Worm (Caenorhabditis elegans) whole organism, L4 larva: ENCODE data around the gene T28D6.6.

Experiments used
- D1046.2 ChIP-seq: fragments of 200-800 bp; sonication (Bioruptor generic); IDR thresholded peaks from 2 replicates; pipeline ENCODE4 v1.3.6; 2022; ENCODE audit warnings: missing genetic modification characterization, missing compliant biosample characterization
- F26F4.8 ChIP-seq: fragments of 200-800 bp; sonication (Bioruptor generic); conservative IDR thresholded peaks from 2 replicates; pipeline ENCODE4 v1.3.6; 2022; ENCODE audit warnings: missing genetic modification characterization, missing compliant biosample characterization
- F49E8.2 ChIP-seq: sonication (generic microtip); optimal IDR thresholded peaks from 2 replicates; lab custom pipeline; 2016; ENCODE audit warnings: missing compliant biosample characterization, mild to moderate bottlenecking, missing genetic modification characterization, borderline replicate concordance
- R02D3.7 ChIP-seq: fragments of 150-350 bp; sonication (generic microtip); optimal IDR thresholded peaks from 3 replicates; lab custom pipeline; 2014; ENCODE audit warnings: missing biosample characterization, missing genetic modification characterization
- T20F7.1 ChIP-seq: fragments of 200-800 bp; sonication (Bioruptor generic); optimal IDR thresholded peaks from 2 replicates; lab custom pipeline; 2018; ENCODE audit warnings: mild to moderate bottlenecking, missing genetic modification characterization, missing compliant biosample characterization
- ZK337.2 ChIP-seq: fragments of 200-800 bp; sonication (Bioruptor generic); IDR thresholded peaks from 2 replicates; pipeline ENCODE4 v1.3.6; 2022; ENCODE audit warnings: missing genetic modification reagents, missing genetic modification characterization, missing compliant biosample characterization
- aha-1 ChIP-seq: fragments of 150-350 bp; peaks from one replicate; lab custom pipeline; 2014; ENCODE audit warnings: missing biosample characterization, missing genetic modification characterization
- ama-1 ChIP-seq: fragments of 150-350 bp; optimal IDR thresholded peaks from 2 replicates; lab custom pipeline; 2014; ENCODE audit warnings: inconsistent platforms, mixed read lengths
- ceh-20 ChIP-seq: fragments of 200-800 bp; sonication (Bioruptor generic); IDR thresholded peaks from 2 replicates; pipeline ENCODE4 v1.3.6; 2022; ENCODE audit warnings: missing genetic modification reagents, missing genetic modification characterization, missing compliant biosample characterization
- ceh-28 ChIP-seq: fragments of 150-350 bp; optimal IDR thresholded peaks from 2 replicates; lab custom pipeline; 2014; ENCODE audit warnings: missing biosample characterization, missing genetic modification reagents, missing genetic modification characterization
- daf-16 ChIP-seq, 3 experiments: sonication (generic microtip); optimal IDR thresholded peaks; 2 replicates each; lab custom pipeline; 2016 to 2017; ENCODE audit warnings: missing genetic modification characterization in 3 of 3, missing genetic modification reagents in 3 of 3, mild to moderate bottlenecking in 2 of 3, missing compliant biosample characterization in 2 of 3, missing biosample characterization in 1 of 3, moderate library complexity in 1 of 3
- daf-19 ChIP-seq: fragments of 200-800 bp; sonication (Bioruptor generic); conservative IDR thresholded peaks from 2 replicates; pipeline ENCODE4 v1.3.6; 2022; ENCODE audit warnings: missing genetic modification characterization, missing compliant biosample characterization
- dmd-9 ChIP-seq: fragments of 200-800 bp; sonication (Bioruptor generic); IDR thresholded peaks from 2 replicates; pipeline ENCODE4 v1.3.6; 2022; ENCODE audit warnings: missing genetic modification reagents, missing genetic modification characterization, missing compliant biosample characterization
- dpl-1 ChIP-seq: fragments of 150-350 bp; optimal IDR thresholded peaks from 2 replicates; lab custom pipeline; 2014; ENCODE audit warnings: missing biosample characterization, missing genetic modification reagents, missing genetic modification characterization
- fkh-10 ChIP-seq: fragments of 150-350 bp; optimal IDR thresholded peaks from 2 replicates; lab custom pipeline; 2014; ENCODE audit warnings: missing biosample characterization, missing genetic modification reagents, missing genetic modification characterization
- hif-1 ChIP-seq, 2 experiments: sonication (generic microtip); optimal IDR thresholded peaks; 2 replicates each; lab custom pipeline; 2016 to 2017; ENCODE audit warnings: missing compliant biosample characterization in 2 of 2, missing genetic modification characterization in 2 of 2, missing genetic modification reagents in 2 of 2, missing genotype in 2 of 2, mild to moderate bottlenecking in 1 of 2
- hlh-30 ChIP-seq: sonication (generic microtip); optimal IDR thresholded peaks from 2 replicates; lab custom pipeline; 2017; ENCODE audit warnings: antibody characterized with exemption, mild to moderate bottlenecking, missing genetic modification characterization, missing compliant biosample characterization; ENCODE audit not compliant: insufficient read depth
- hmg-1.1 ChIP-seq: fragments of 200-800 bp; sonication (Bioruptor generic); IDR thresholded peaks from 2 replicates; pipeline ENCODE4 v1.3.6; 2022; ENCODE audit warnings: missing genetic modification reagents, missing genetic modification characterization, missing compliant biosample characterization
- lin-13 ChIP-seq: fragments of 150-350 bp; optimal IDR thresholded peaks from 2 replicates; lab custom pipeline; 2014; ENCODE audit warnings: missing biosample characterization, missing genetic modification reagents, missing genetic modification characterization
- lin-15B ChIP-seq: fragments of 150-350 bp; sonication (generic microtip); optimal IDR thresholded peaks from 3 replicates; lab custom pipeline; 2014; ENCODE audit warnings: missing biosample characterization, missing genetic modification characterization
- lin-39 ChIP-seq: fragments of 150-350 bp; optimal IDR thresholded peaks from 2 replicates; lab custom pipeline; 2014; ENCODE audit warnings: missing biosample characterization, missing genetic modification reagents, missing genetic modification characterization
- lir-3 ChIP-seq: sonication (generic microtip); optimal IDR thresholded peaks from 2 replicates; lab custom pipeline; 2016; ENCODE audit warnings: mild to moderate bottlenecking, missing genetic modification characterization, missing compliant biosample characterization
- lsy-2 ChIP-seq, 2 experiments: fragments of 150-350 bp in 1 of 2; sonication (generic microtip) in 1 of 2; optimal IDR thresholded peaks; 2 replicates each; lab custom pipeline; 2014 to 2017; ENCODE audit warnings: missing biosample characterization in 2 of 2, missing genetic modification characterization in 2 of 2
- madf-5 ChIP-seq, 2 experiments: fragments of 200-800 bp; sonication (Bioruptor generic); IDR thresholded peaks; 2 replicates each; pipeline ENCODE4 v1.3.6; 2022; ENCODE audit warnings: missing compliant biosample characterization in 2 of 2, missing genetic modification characterization in 2 of 2
- mdt-29 ChIP-seq: fragments of 200-800 bp; sonication (Bioruptor generic); IDR thresholded peaks from 2 replicates; pipeline ENCODE4 v1.3.6; 2022; ENCODE audit warnings: missing genetic modification reagents, missing genetic modification characterization, missing compliant biosample characterization
- mep-1 ChIP-seq: fragments of 150-350 bp; sonication (generic microtip); optimal IDR thresholded peaks from 3 replicates; lab custom pipeline; 2014; ENCODE audit warnings: missing biosample characterization, missing genetic modification characterization
- mes-2 ChIP-seq: sonication (generic microtip); optimal IDR thresholded peaks from 2 replicates; lab custom pipeline; 2016; ENCODE audit warnings: missing genotype, mild to moderate bottlenecking, missing genetic modification characterization, missing compliant biosample characterization; ENCODE audit not compliant: poor library complexity, severe bottlenecking
- mxl-2 ChIP-seq: fragments of 200-800 bp; sonication (Bioruptor generic); conservative IDR thresholded peaks from 2 replicates; pipeline ENCODE4 v1.3.6; 2022; ENCODE audit warnings: missing genetic modification reagents, missing genetic modification characterization, missing compliant biosample characterization
- nhr-11 ChIP-seq: fragments of 150-350 bp; optimal IDR thresholded peaks from 2 replicates; lab custom pipeline; 2014; ENCODE audit warnings: missing biosample characterization, missing genetic modification characterization
- nhr-76 ChIP-seq: fragments of 150-350 bp; optimal IDR thresholded peaks from 2 replicates; lab custom pipeline; 2014; ENCODE audit warnings: missing biosample characterization, missing genetic modification characterization
- pha-4 ChIP-seq, 2 experiments: fragments of 150-350 bp in 1 of 2; fragments of 200-800 bp in 1 of 2; sonication (Bioruptor generic) in 1 of 2; IDR thresholded peaks in 1 of 2; optimal IDR thresholded peaks in 1 of 2; 2 replicates each; pipeline versions ENCODE4 v1.3.6 to Lab custom; 2014 to 2022; ENCODE audit warnings: missing genetic modification characterization in 2 of 2, missing genetic modification reagents in 2 of 2, missing biosample characterization in 1 of 2, missing compliant biosample characterization in 1 of 2
- pqm-1 ChIP-seq: sonication (generic microtip); optimal IDR thresholded peaks from 2 replicates; lab custom pipeline; 2017; ENCODE audit warnings: missing biosample characterization, missing genetic modification characterization
- rbr-2 ChIP-seq: sonication (generic microtip); optimal IDR thresholded peaks from 2 replicates; lab custom pipeline; 2016; ENCODE audit warnings: missing genotype, missing genetic modification characterization, missing compliant biosample characterization
- saeg-2 ChIP-seq: fragments of 200-800 bp; sonication (Bioruptor generic); IDR thresholded peaks from 2 replicates; pipeline ENCODE4 v1.3.6; 2022; ENCODE audit warnings: missing genetic modification reagents, missing genetic modification characterization, missing compliant biosample characterization
- set-16 ChIP-seq: fragments of 200-800 bp; sonication (Bioruptor generic); IDR thresholded peaks from 2 replicates; pipeline ENCODE4 v1.3.6; 2022; ENCODE audit warnings: missing genetic modification reagents, missing genetic modification characterization, missing compliant biosample characterization
- skn-1 ChIP-seq: fragments of 150-350 bp; optimal IDR thresholded peaks from 2 replicates; lab custom pipeline; 2014; ENCODE audit warnings: missing biosample characterization, missing genetic modification characterization
- snpc-1.2 ChIP-seq: fragments of 200-800 bp; sonication (Bioruptor generic); IDR thresholded peaks from 2 replicates; pipeline ENCODE4 v1.3.6; 2022; ENCODE audit warnings: missing genetic modification reagents, missing genetic modification characterization, missing compliant biosample characterization
- vab-7 ChIP-seq: fragments of 200-800 bp; sonication (Bioruptor generic); IDR thresholded peaks from 2 replicates; pipeline ENCODE4 v1.3.6; 2022; ENCODE audit warnings: missing genetic modification reagents, missing genetic modification characterization, missing compliant biosample characterization

The T28D6.6 gene

DNA sequence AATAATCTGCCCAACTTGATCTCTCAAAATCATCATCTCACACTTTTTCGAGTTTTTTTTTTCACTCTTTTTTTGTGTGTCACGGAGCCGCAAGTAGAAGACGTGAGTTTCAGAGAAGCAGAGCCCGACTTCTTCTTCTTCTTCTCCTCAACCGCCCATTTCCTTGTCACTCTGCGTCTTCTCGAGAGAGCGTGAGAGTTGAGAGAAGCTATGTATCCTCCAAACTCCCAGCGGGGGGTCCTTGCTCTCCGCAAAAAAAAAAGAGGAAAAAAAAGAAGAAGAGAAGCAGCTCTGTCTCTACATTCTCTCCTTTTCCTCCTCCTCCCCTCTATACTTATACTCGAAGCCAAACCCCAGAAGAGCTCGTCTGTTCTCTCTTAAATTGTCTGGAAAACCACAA, 8.6 kb downstream of the T28D6.6 start:
- TF ChIP-seq fkh-10, result peak; percentile 53
- TF ChIP-seq rbr-2 (tag; lab: Kevin White, UChicago), result peak; percentile 63
- no peak for TF ChIP-seq daf-16 (GFP tag; optimal IDR thresholded peaks at IDR 0.05; lab: Kevin White, UChicago)
- TF ChIP-seq daf-16 (tag; optimal IDR thresholded peaks at IDR 0.05; lab: Kevin White, UChicago), result no peak
- TF ChIP-seq lin-39 (tag; lab: Kevin White, UChicago), result no peak
- no peak for TF ChIP-seq T20F7.1 (GFP tag; lab: Kevin White, UChicago)
- peak; percentile 53 for TF ChIP-seq mep-1
- TF ChIP-seq vab-7 (GFP tag; lab: Robert Waterston, UW), result no peak
- peak; percentile 32 for TF ChIP-seq hlh-30 (tag; lab: Kevin White, UChicago)
- peak; percentile 65 for TF ChIP-seq set-16 (GFP tag; lab: Robert Waterston, UW)
- peak; percentile 30; the same call in 1 of the 2 replicates for TF ChIP-seq hmg-1.1 (GFP tag; lab: Robert Waterston, UW)
- peak in 1 of 2 experiments; percentile 26 for TF ChIP-seq lsy-2 (tag; optimal IDR thresholded peaks at IDR 0.05; lab: Kevin White, UChicago)
- peak; percentile 49 for TF ChIP-seq aha-1
- no peak for TF ChIP-seq lin-13 (GFP tag; lab: Kevin White, UChicago)
- peak; percentile 16; the same call in 1 of the 2 replicates for TF ChIP-seq pha-4 (GFP tag; IDR thresholded peaks at IDR 0.05; lab: Robert Waterston, UW)
- TF ChIP-seq pha-4 (tag; optimal IDR thresholded peaks at IDR 0.05; lab: Kevin White, UChicago), result no peak
- TF ChIP-seq hif-1 (tag; optimal IDR thresholded peaks at IDR 0.05; lab: Kevin White, UChicago), result peak in 1 of 2 experiments; percentile 11
- peak; percentile 15 for TF ChIP-seq mes-2 (tag; lab: Kevin White, UChicago)

ce11 chrIII:11333032-11333732, 9.7 kb downstream of the T28D6.6 start, which contains the start of gene T28D6.5:
Gene T28D6.5 (plus strand): TSS chrIII:11333682.
- TF ChIP-seq skn-1 (tag; lab: Kevin White, UChicago) (no peak), daf-19 (GFP tag; lab: Robert Waterston, UW) (no peak)

DNA sequence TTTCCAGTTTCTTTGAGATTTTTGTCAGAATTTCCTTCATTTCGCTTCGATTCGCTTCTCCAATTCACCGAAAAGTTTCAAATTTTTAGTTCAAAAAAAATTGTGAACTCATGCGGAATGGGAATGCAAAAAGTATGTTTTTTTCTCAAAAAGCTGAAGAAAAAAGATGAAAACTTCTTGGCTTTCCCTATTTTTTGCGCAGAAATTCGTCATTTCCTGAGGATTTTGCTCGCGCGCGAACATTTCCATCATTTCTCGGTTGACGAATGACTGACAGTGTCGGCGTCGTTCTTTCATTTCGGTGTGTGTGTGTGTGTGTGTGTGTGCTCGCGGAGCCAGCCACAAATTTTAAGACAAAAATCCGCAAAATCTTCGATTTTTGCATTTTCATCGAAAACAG, 10.6 kb downstream of the T28D6.6 start:
- TF ChIP-seq vab-7 (GFP tag; lab: Robert Waterston, UW) (0 out of 2 replicates have a peak, but pooled peaks have one; percentile 10), ceh-20 (peak; percentile 63; the same call in 1 of the 2 replicates), saeg-2 (GFP tag; lab: Robert Waterston, UW) (no peak), T20F7.1 (GFP tag; lab: Kevin White, UChicago) (no peak), dmd-9 (no peak)

DNA sequence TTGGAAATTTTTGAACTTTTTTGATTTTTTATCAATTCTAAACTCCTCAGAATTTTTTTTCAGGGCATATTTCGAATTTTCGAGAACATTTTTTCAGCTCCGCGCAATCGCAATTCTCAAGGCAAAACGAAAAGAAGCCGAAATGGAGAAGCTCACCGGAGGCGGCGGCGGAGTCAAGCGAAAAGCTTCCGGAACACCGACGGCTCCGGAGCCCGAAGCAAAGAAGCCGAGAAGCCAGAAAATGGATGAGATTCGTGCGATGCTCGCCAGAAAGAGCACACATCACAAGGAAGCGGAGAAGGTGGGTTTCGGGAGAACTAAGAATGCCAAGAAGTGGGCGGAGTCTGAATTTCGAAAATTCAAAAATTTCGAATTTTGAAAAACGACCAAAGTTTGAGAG, 18.8 kb downstream of the T28D6.6 start:
- TF ChIP-seq nhr-76 (tag; lab: Kevin White, UChicago), result no peak
- no peak for TF ChIP-seq hlh-30 (tag; lab: Kevin White, UChicago)
- TF ChIP-seq madf-5 (GFP tag; IDR thresholded peaks at IDR 0.05; lab: Robert Waterston, UW), result no peak
- TF ChIP-seq lin-39 (tag; lab: Kevin White, UChicago), result no peak
- no peak for TF ChIP-seq D1046.2 (GFP tag; lab: Robert Waterston, UW)
- TF ChIP-seq mdt-29 (GFP tag; lab: Robert Waterston, UW), result no peak
- no peak for TF ChIP-seq snpc-1.2 (GFP tag; lab: Robert Waterston, UW)
- TF ChIP-seq aha-1, result peak; percentile 58
- TF ChIP-seq F49E8.2, result no peak
- no peak for TF ChIP-seq ZK337.2
- no peak for TF ChIP-seq ama-1
- no peak for TF ChIP-seq R02D3.7 (tag; lab: Kevin White, UChicago)
- no peak for TF ChIP-seq ceh-28 (tag; lab: Kevin White, UChicago)
- no peak for TF ChIP-seq lir-3 (tag; lab: Kevin White, UChicago)
- no peak for TF ChIP-seq nhr-11 (tag; lab: Kevin White, UChicago)
- TF ChIP-seq F26F4.8 (GFP tag; lab: Robert Waterston, UW), result no peak
- no peak for TF ChIP-seq hif-1 (tag; optimal IDR thresholded peaks at IDR 0.05; lab: Kevin White, UChicago)
- no peak for TF ChIP-seq pqm-1 (tag; lab: Kevin White, UChicago)
- TF ChIP-seq pha-4 (GFP tag; IDR thresholded peaks at IDR 0.05; lab: Robert Waterston, UW), result peak; percentile 34; the same call in 1 of the 2 replicates
- TF ChIP-seq pha-4 (tag; optimal IDR thresholded peaks at IDR 0.05; lab: Kevin White, UChicago), result no peak
- TF ChIP-seq lin-15B (tag; lab: Kevin White, UChicago), result no peak
- no peak for TF ChIP-seq mxl-2 (GFP tag; lab: Robert Waterston, UW)
- TF ChIP-seq dpl-1, result no peak
- TF ChIP-seq set-16 (GFP tag; lab: Robert Waterston, UW), result peak; percentile 81
